Worm (Caenorhabditis elegans) whole organism, L3 larva: Measurements from ENCODE around the gene srh-104.
A peak's percentile ranks its signal among the peaks of the same experiment; 100 is the strongest.

Experiments used
- R02D3.7 ChIP-seq: fragments of 150-350 bp; optimal IDR thresholded peaks from 2 replicates; lab custom pipeline; 2014; ENCODE audit warnings: missing biosample characterization, missing genetic modification characterization
- ZK546.5 ChIP-seq: sonication (generic microtip); optimal IDR thresholded peaks from 2 replicates; lab custom pipeline; 2017; ENCODE audit warnings: missing biosample characterization, missing genetic modification characterization
- ama-1 ChIP-seq: fragments of 150-350 bp; optimal IDR thresholded peaks from 2 replicates; lab custom pipeline; 2018
- ceh-16 ChIP-seq: sonication (generic microtip); optimal IDR thresholded peaks from 2 replicates; lab custom pipeline; 2017; ENCODE audit warnings: missing biosample characterization, missing genetic modification characterization
- ceh-28 ChIP-seq: fragments of 150-350 bp; optimal IDR thresholded peaks from 2 replicates; lab custom pipeline; 2014; ENCODE audit warnings: missing biosample characterization, missing genetic modification reagents, missing genetic modification characterization
- ceh-82 ChIP-seq: fragments of 150-350 bp; optimal IDR thresholded peaks from 2 replicates; lab custom pipeline; 2014; ENCODE audit warnings: missing biosample characterization, missing genetic modification characterization
- ceh-9 ChIP-seq: sonication (generic microtip); optimal IDR thresholded peaks from 2 replicates; lab custom pipeline; 2018; ENCODE audit warnings: missing biosample characterization, missing genetic modification characterization
- daf-12 ChIP-seq: fragments of 150-350 bp; optimal IDR thresholded peaks from 2 replicates; lab custom pipeline; 2014; ENCODE audit warnings: missing biosample characterization, missing genetic modification reagents, missing genetic modification characterization
- egl-5 ChIP-seq: fragments of 150-350 bp; optimal IDR thresholded peaks from 2 replicates; lab custom pipeline; 2017; ENCODE audit warnings: missing biosample characterization, missing genetic modification reagents, missing genetic modification characterization, inconsistent platforms
- elt-1 ChIP-seq: fragments of 150-350 bp; optimal IDR thresholded peaks from 2 replicates; lab custom pipeline; 2014; ENCODE audit warnings: missing biosample characterization, missing genetic modification characterization
- elt-2 ChIP-seq: sonication (generic microtip); optimal IDR thresholded peaks from 2 replicates; lab custom pipeline; 2016; ENCODE audit warnings: missing genetic modification reagents, mild to moderate bottlenecking, missing genetic modification characterization, missing compliant biosample characterization
- elt-3 ChIP-seq, 3 experiments: fragments of 150-350 bp in 1 of 3; sonication (generic microtip) in 2 of 3; optimal IDR thresholded peaks; 2 replicates in 2 of 3; 4 replicates in 1 of 3; lab custom pipeline; 2014 to 2017; ENCODE audit warnings: missing biosample characterization in 3 of 3, missing genetic modification characterization in 3 of 3
- fos-1 ChIP-seq: fragments of 150-350 bp; optimal IDR thresholded peaks from 2 replicates; lab custom pipeline; 2014; ENCODE audit warnings: missing biosample characterization, missing genetic modification characterization
- hmg-11 ChIP-seq: sonication (generic microtip); optimal IDR thresholded peaks from 2 replicates; lab custom pipeline; 2016; ENCODE audit warnings: missing genetic modification characterization, missing compliant biosample characterization
- jun-1 ChIP-seq: fragments of 150-350 bp; optimal IDR thresholded peaks from 2 replicates; lab custom pipeline; 2014; ENCODE audit warnings: missing biosample characterization, missing genetic modification reagents, missing genetic modification characterization
- lsy-12 ChIP-seq: sonication (generic microtip); optimal IDR thresholded peaks from 2 replicates; lab custom pipeline; 2016; ENCODE audit warnings: mild to moderate bottlenecking, missing genetic modification characterization, missing compliant biosample characterization
- mml-1 ChIP-seq: fragments of 150-350 bp; sonication (generic microtip); optimal IDR thresholded peaks from 3 replicates; lab custom pipeline; 2014; ENCODE audit warnings: missing biosample characterization, missing genetic modification characterization
- nfya-1 ChIP-seq: sonication (generic microtip); optimal IDR thresholded peaks from 2 replicates; lab custom pipeline; 2017; ENCODE audit warnings: missing genetic modification characterization, mild to moderate bottlenecking, missing compliant biosample characterization, antibody characterized with exemption, moderate library complexity; ENCODE audit not compliant: insufficient read depth
- nhr-12 ChIP-seq: fragments of 150-350 bp; optimal IDR thresholded peaks from 2 replicates; lab custom pipeline; 2014; ENCODE audit warnings: missing biosample characterization, missing genetic modification characterization
- nhr-23 ChIP-seq: fragments of 150-350 bp; optimal IDR thresholded peaks from 2 replicates; lab custom pipeline; 2014; ENCODE audit warnings: missing biosample characterization, missing genetic modification reagents, missing genetic modification characterization
- nhr-25 ChIP-seq: sonication (generic microtip); optimal IDR thresholded peaks from 2 replicates; lab custom pipeline; 2017; ENCODE audit warnings: missing biosample characterization, missing genetic modification characterization
- nhr-43 ChIP-seq: sonication (generic microtip); optimal IDR thresholded peaks from 2 replicates; lab custom pipeline; 2016; ENCODE audit warnings: mild to moderate bottlenecking, missing genetic modification characterization, missing compliant biosample characterization; ENCODE audit not compliant: poor library complexity, severe bottlenecking
- nhr-76 ChIP-seq: fragments of 150-350 bp; sonication (generic microtip); optimal IDR thresholded peaks from 5 replicates; lab custom pipeline; 2014; ENCODE audit warnings: missing biosample characterization, missing genetic modification characterization
- pqm-1 ChIP-seq: fragments of 150-350 bp; optimal IDR thresholded peaks from 2 replicates; lab custom pipeline; 2017; ENCODE audit warnings: missing biosample characterization, missing genetic modification characterization, inconsistent platforms
- snpc-4 ChIP-seq: fragments of 150-350 bp; optimal IDR thresholded peaks from 2 replicates; lab custom pipeline; 2014; ENCODE audit warnings: missing biosample characterization, missing genetic modification characterization
- tbx-2 ChIP-seq: sonication (generic microtip); optimal IDR thresholded peaks from 2 replicates; lab custom pipeline; 2016; ENCODE audit warnings: mild to moderate bottlenecking, missing genetic modification characterization, missing compliant biosample characterization
- unc-39 ChIP-seq: sonication (generic microtip); optimal IDR thresholded peaks from 4 replicates; lab custom pipeline; 2017; ENCODE audit warnings: missing biosample characterization, missing genetic modification characterization
- zag-1 ChIP-seq: fragments of 150-350 bp; optimal IDR thresholded peaks from 2 replicates; lab custom pipeline; 2014; ENCODE audit warnings: missing biosample characterization, missing genetic modification characterization
- ztf-11 ChIP-seq: fragments of 150-350 bp; optimal IDR thresholded peaks from 2 replicates; lab custom pipeline; 2014; ENCODE audit warnings: missing biosample characterization, missing genetic modification characterization
- ztf-4 ChIP-seq: fragments of 150-350 bp; optimal IDR thresholded peaks from 2 replicates; lab custom pipeline; 2014; ENCODE audit warnings: missing biosample characterization, missing genetic modification characterization

srh-104 gene

ce11 chrV:16226581-16226980 lies 17.4 kb downstream of the srh-104 start, which contains the start of gene F11A5.13:
F11A5.13 (minus strand) TSS chrV:16226681.
- TF ChIP-seq R02D3.7, result no peak
- TF ChIP-seq zag-1 (tag; lab: Kevin White, UChicago), result no peak
- no peak for TF ChIP-seq jun-1 (tag; lab: Kevin White, UChicago)
- no peak for TF ChIP-seq ceh-82
- TF ChIP-seq elt-2 (tag; lab: Kevin White, UChicago), result no peak
- no peak for TF ChIP-seq ztf-4 (tag; lab: Kevin White, UChicago)
- TF ChIP-seq unc-39 (tag; lab: Kevin White, UChicago), result no peak
- no peak for TF ChIP-seq nhr-76 (tag; lab: Kevin White, UChicago)
- no peak for TF ChIP-seq ceh-28 (tag; lab: Kevin White, UChicago)
- TF ChIP-seq lsy-12 (tag; lab: Kevin White, UChicago), result no peak
- no peak for TF ChIP-seq ceh-16
- no peak for TF ChIP-seq hmg-11 (tag; lab: Kevin White, UChicago)
- no peak for TF ChIP-seq ZK546.5
- no peak for TF ChIP-seq ztf-11
- no peak for TF ChIP-seq ceh-9 (tag; lab: Kevin White, UChicago)
- TF ChIP-seq fos-1 (tag; lab: Kevin White, UChicago), result no peak
- no peak for TF ChIP-seq egl-5
- TF ChIP-seq, all 47 proteins: peak for 0

- peak; percentile 22 for TF ChIP-seq snpc-4 (tag; lab: Kevin White, UChicago)
- TF ChIP-seq daf-12 (tag; lab: Kevin White, UChicago), result no peak
- TF ChIP-seq, all 47 proteins: peak for 1
These were observed 18.4 kb downstream of the srh-104 start for ce11 chrV:16225524-16226116.

ce11 chrV:16224027-16224426 lies 20.0 kb downstream of the srh-104 start, which contains the start of gene stdh-2:
stdh-2 (plus strand) TSS chrV:16224327.
- TF ChIP-seq R02D3.7, result no peak
- no peak for TF ChIP-seq mml-1
- TF ChIP-seq snpc-4 (tag; lab: Kevin White, UChicago), result no peak
- TF ChIP-seq daf-12 (tag; lab: Kevin White, UChicago), result no peak
- no peak for TF ChIP-seq ceh-28 (tag; lab: Kevin White, UChicago)
- TF ChIP-seq nfya-1, result no peak

- TF ChIP-seq ceh-82, result no peak
These were observed 24.0 kb downstream of the srh-104 start for ce11 chrV:16220020-16220419.

- TF ChIP-seq pqm-1 (tag; lab: Kevin White, UChicago), result peak; percentile 10
- peak; percentile 40 for TF ChIP-seq elt-2 (tag; lab: Kevin White, UChicago)
- no peak for TF ChIP-seq tbx-2
- TF ChIP-seq, all 47 proteins: peak for 2
These were observed 24.8 kb downstream of the srh-104 start, which contains the start of gene glc-1 for ce11 chrV:16218972-16219757. glc-1 (plus strand) TSS chrV:16219634.

- TF ChIP-seq ama-1 (no peak), ztf-11 (no peak)
These were observed 25.5 kb downstream of the srh-104 start, which contains the start of gene F11A5.15 for ce11 chrV:16218522-16218921. F11A5.15 (minus strand) TSS chrV:16218622.

ce11 chrV:16214505-16214904 lies 29.5 kb downstream of the srh-104 start, which contains the start of gene F11A5.9:
F11A5.9 (plus strand) TSS chrV:16214890.
- no peak for TF ChIP-seq lsy-12 (tag; lab: Kevin White, UChicago)
- no peak for TF ChIP-seq ama-1
- TF ChIP-seq elt-1 (tag; lab: Kevin White, UChicago), result no peak
- TF ChIP-seq ceh-82, result no peak
- no peak for TF ChIP-seq nfya-1
- TF ChIP-seq R02D3.7, result no peak
- TF ChIP-seq, all 47 proteins: peak for 0

- TF ChIP-seq nhr-76 (tag; lab: Kevin White, UChicago), result no peak
- peak; percentile 93 for TF ChIP-seq nhr-43 (tag; lab: Kevin White, UChicago)
- TF ChIP-seq nhr-12 (tag; lab: Kevin White, UChicago), result no peak
- TF ChIP-seq nhr-25 (tag; lab: Kevin White, UChicago), result peak; percentile 14
- peak in 2 of 3 experiments; percentile 26 to 43 for TF ChIP-seq elt-3 (tag; optimal IDR thresholded peaks at IDR 0.05; lab: Kevin White, UChicago)
- TF ChIP-seq ceh-82, result no peak
- TF ChIP-seq nhr-23, result peak; percentile 39
- no peak for TF ChIP-seq R02D3.7
- TF ChIP-seq fos-1 (tag; lab: Kevin White, UChicago), result no peak
These were observed 30.7 kb downstream of the srh-104 start for ce11 chrV:16213323-16213722.
